Worm (Caenorhabditis elegans) whole organism, L2 larva: Measurements from ENCODE around the gene C46F11.6.

Experiments used
- F13H6.1 ChIP-seq: sonication (generic microtip); optimal IDR thresholded peaks from 2 replicates; lab custom pipeline; 2016; ENCODE audit warnings: missing genetic modification characterization, missing compliant biosample characterization
- aly-2 ChIP-seq: fragments of 150-350 bp; optimal IDR thresholded peaks from 2 replicates; lab custom pipeline; 2014; ENCODE audit warnings: missing biosample characterization, missing genetic modification characterization
- dmd-4 ChIP-seq: sonication (generic microtip); optimal IDR thresholded peaks from 2 replicates; lab custom pipeline; 2017; ENCODE audit warnings: missing biosample characterization, missing genetic modification characterization
- elt-3 ChIP-seq: sonication (generic microtip); optimal IDR thresholded peaks from 2 replicates; lab custom pipeline; 2017; ENCODE audit warnings: missing biosample characterization, missing genetic modification characterization
- lin-11 ChIP-seq: fragments of 150-350 bp; sonication (generic microtip); optimal IDR thresholded peaks from 2 replicates; lab custom pipeline; 2014; ENCODE audit warnings: missing biosample characterization, missing genetic modification characterization, inconsistent platforms, mixed read lengths
- lin-39 ChIP-seq: fragments of 150-350 bp; optimal IDR thresholded peaks from 2 replicates; lab custom pipeline; 2014; ENCODE audit warnings: missing biosample characterization, missing genetic modification reagents, missing genetic modification characterization
- lsy-2 ChIP-seq, 2 experiments: fragments of 150-350 bp in 1 of 2; sonication (generic microtip) in 1 of 2; optimal IDR thresholded peaks; 2 replicates each; lab custom pipeline; 2014 to 2017; ENCODE audit warnings: missing biosample characterization in 2 of 2, missing genetic modification characterization in 2 of 2
- nhr-11 ChIP-seq: fragments of 150-350 bp; optimal IDR thresholded peaks from 2 replicates; lab custom pipeline; 2014; ENCODE audit warnings: missing biosample characterization, missing genetic modification characterization
- nhr-77 ChIP-seq: fragments of 150-350 bp; optimal IDR thresholded peaks from 2 replicates; lab custom pipeline; 2014; ENCODE audit warnings: missing biosample characterization, missing genetic modification characterization
- unc-39 ChIP-seq: fragments of 150-350 bp; optimal IDR thresholded peaks from 2 replicates; lab custom pipeline; 2014; ENCODE audit warnings: missing biosample characterization, missing genetic modification characterization
- ztf-11 ChIP-seq: sonication (generic microtip); optimal IDR thresholded peaks from 2 replicates; lab custom pipeline; 2017; ENCODE audit warnings: missing biosample characterization, missing genetic modification characterization

DNA sequence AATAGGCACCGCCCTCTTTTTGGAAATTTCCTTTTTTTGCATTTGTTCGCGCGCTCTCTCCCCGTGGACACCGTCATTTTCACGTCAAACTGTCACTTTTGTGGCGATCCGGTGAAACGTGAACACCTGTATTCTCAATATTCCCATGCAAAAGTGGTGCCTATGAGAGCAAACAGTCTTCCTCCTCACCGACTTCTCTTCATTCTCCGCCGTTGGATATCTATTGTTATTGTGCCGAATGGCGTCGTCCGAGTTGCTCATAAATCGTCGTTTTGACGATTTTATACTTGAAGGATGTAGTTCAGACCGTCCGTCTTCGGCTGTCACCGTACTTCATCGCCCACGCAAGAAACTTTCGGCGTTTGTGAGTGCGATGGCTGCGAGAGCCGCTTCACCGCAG is 34.4 kb downstream of the C46F11.6 start, which contains the start of gene rilp-1:
- TF ChIP-seq nhr-11 (tag; lab: Kevin White, UChicago), result no peak
- no peak for TF ChIP-seq lsy-2 (tag; optimal IDR thresholded peaks at IDR 0.05; lab: Kevin White, UChicago)
- no peak for TF ChIP-seq lin-39
- TF ChIP-seq F13H6.1 (tag; lab: Kevin White, UChicago), result no peak
- TF ChIP-seq elt-3 (tag; lab: Kevin White, UChicago), result no peak
- TF ChIP-seq lin-11 (tag; lab: Kevin White, UChicago), result no peak
- TF ChIP-seq ztf-11, result no peak
- TF ChIP-seq nhr-77 (tag; lab: Kevin White, UChicago), result no peak
- TF ChIP-seq aly-2 (tag; lab: Kevin White, UChicago), result no peak
- no peak for TF ChIP-seq unc-39
- no peak for TF ChIP-seq dmd-4 (tag; lab: Kevin White, UChicago)
